Worm (Caenorhabditis elegans) whole organism, L2 larva: Measurements from ENCODE around the gene spat-1.

ENCODE experiments used
- C34F6.9 ChIP-seq: fragments of 150-350 bp; optimal IDR thresholded peaks from 2 replicates; lab custom pipeline; 2014; ENCODE audit warnings: missing biosample characterization, missing genetic modification characterization
- F13H6.1 ChIP-seq: sonication (generic microtip); optimal IDR thresholded peaks from 2 replicates; lab custom pipeline; 2016; ENCODE audit warnings: missing genetic modification characterization, missing compliant biosample characterization
- Y55F3AM.14 ChIP-seq: fragments of 200-800 bp; sonication (Bioruptor generic); optimal IDR thresholded peaks from 2 replicates; lab custom pipeline; 2018; ENCODE audit warnings: mild to moderate bottlenecking, missing genetic modification characterization, missing compliant biosample characterization
- ZK546.5 ChIP-seq: sonication (generic microtip); optimal IDR thresholded peaks from 2 replicates; lab custom pipeline; 2017; ENCODE audit warnings: missing biosample characterization, missing genetic modification characterization
- alr-1 ChIP-seq: fragments of 150-350 bp; optimal IDR thresholded peaks from 2 replicates; lab custom pipeline; 2014; ENCODE audit warnings: missing biosample characterization, missing genetic modification characterization
- ama-1 ChIP-seq: fragments of 150-350 bp; optimal IDR thresholded peaks from 2 replicates; lab custom pipeline; 2018; ENCODE audit warnings: inconsistent platforms
- ceh-16 ChIP-seq: fragments of 150-350 bp; optimal IDR thresholded peaks from 2 replicates; lab custom pipeline; 2014; ENCODE audit warnings: missing biosample characterization, missing genetic modification characterization
- crh-2 ChIP-seq: sonication (generic microtip); optimal IDR thresholded peaks from 2 replicates; lab custom pipeline; 2017; ENCODE audit warnings: missing biosample characterization, missing genetic modification characterization
- dmd-4 ChIP-seq: sonication (generic microtip); optimal IDR thresholded peaks from 2 replicates; lab custom pipeline; 2017; ENCODE audit warnings: missing biosample characterization, missing genetic modification characterization
- egl-27 ChIP-seq: sonication (generic microtip); optimal IDR thresholded peaks from 3 replicates; lab custom pipeline; 2017; ENCODE audit warnings: missing biosample characterization, missing genetic modification reagents, missing genetic modification characterization
- elt-1 ChIP-seq: fragments of 150-350 bp; optimal IDR thresholded peaks from 2 replicates; lab custom pipeline; 2014; ENCODE audit warnings: missing biosample characterization, missing genetic modification characterization
- elt-3 ChIP-seq: sonication (generic microtip); optimal IDR thresholded peaks from 2 replicates; lab custom pipeline; 2017; ENCODE audit warnings: missing biosample characterization, missing genetic modification characterization
- fos-1 ChIP-seq: fragments of 150-350 bp; optimal IDR thresholded peaks from 2 replicates; lab custom pipeline; 2014; ENCODE audit warnings: missing biosample characterization, missing genetic modification characterization
- gmeb-1 ChIP-seq: fragments of 150-350 bp; optimal IDR thresholded peaks from 2 replicates; lab custom pipeline; 2014; ENCODE audit warnings: missing biosample characterization, missing genetic modification characterization
- lin-13 ChIP-seq: fragments of 150-350 bp; optimal IDR thresholded peaks from 2 replicates; lab custom pipeline; 2014; ENCODE audit warnings: missing biosample characterization, missing genetic modification reagents, missing genetic modification characterization
- lsy-2 ChIP-seq, 2 experiments: fragments of 150-350 bp in 1 of 2; sonication (generic microtip) in 1 of 2; optimal IDR thresholded peaks; 2 replicates each; lab custom pipeline; 2014 to 2017; ENCODE audit warnings: missing biosample characterization in 2 of 2, missing genetic modification characterization in 2 of 2
- mbf-1 ChIP-seq: sonication (generic microtip); optimal IDR thresholded peaks from 2 replicates; lab custom pipeline; 2017; ENCODE audit warnings: missing biosample characterization, missing genetic modification characterization
- nhr-11 ChIP-seq: fragments of 150-350 bp; optimal IDR thresholded peaks from 2 replicates; lab custom pipeline; 2014; ENCODE audit warnings: missing biosample characterization, missing genetic modification characterization
- nhr-129 ChIP-seq: fragments of 150-350 bp; optimal IDR thresholded peaks from 2 replicates; lab custom pipeline; 2014; ENCODE audit warnings: missing biosample characterization, missing genetic modification characterization
- nhr-23 ChIP-seq: fragments of 150-350 bp; optimal IDR thresholded peaks from 2 replicates; lab custom pipeline; 2014; ENCODE audit warnings: missing biosample characterization, missing genetic modification reagents, missing genetic modification characterization
- nhr-25 ChIP-seq: fragments of 150-350 bp; sonication (generic microtip); optimal IDR thresholded peaks from 3 replicates; lab custom pipeline; 2014; ENCODE audit warnings: missing biosample characterization, missing genetic modification characterization
- nhr-77 ChIP-seq: fragments of 150-350 bp; optimal IDR thresholded peaks from 2 replicates; lab custom pipeline; 2014; ENCODE audit warnings: missing biosample characterization, missing genetic modification characterization
- peb-1 ChIP-seq: fragments of 150-350 bp; optimal IDR thresholded peaks from 2 replicates; lab custom pipeline; 2014; ENCODE audit warnings: missing biosample characterization, missing genetic modification characterization
- skn-1 ChIP-seq: sonication (generic microtip); optimal IDR thresholded peaks from 2 replicates; lab custom pipeline; 2017; ENCODE audit warnings: missing biosample characterization, missing genetic modification characterization
- sma-3 ChIP-seq: sonication (generic microtip); optimal IDR thresholded peaks from 2 replicates; lab custom pipeline; 2016; ENCODE audit warnings: missing genetic modification reagents, missing genetic modification characterization, missing compliant biosample characterization
- sma-9 ChIP-seq, 2 experiments: fragments of 150-350 bp in 1 of 2; sonication (generic microtip) in 1 of 2; optimal IDR thresholded peaks; 2 replicates each; lab custom pipeline; 2014 to 2016; ENCODE audit warnings: missing genetic modification characterization in 2 of 2, mild to moderate bottlenecking in 1 of 2, missing biosample characterization in 1 of 2, missing compliant biosample characterization in 1 of 2, missing genetic modification reagents in 1 of 2, moderate library complexity in 1 of 2
- unc-39 ChIP-seq: fragments of 150-350 bp; optimal IDR thresholded peaks from 2 replicates; lab custom pipeline; 2014; ENCODE audit warnings: missing biosample characterization, missing genetic modification characterization
- unc-55 ChIP-seq: fragments of 150-350 bp; sonication (generic microtip); optimal IDR thresholded peaks from 3 replicates; lab custom pipeline; 2014; ENCODE audit warnings: missing biosample characterization, missing genetic modification reagents, missing genetic modification characterization
- unc-62 ChIP-seq: fragments of 150-350 bp; optimal IDR thresholded peaks from 2 replicates; lab custom pipeline; 2014; ENCODE audit warnings: missing biosample characterization, missing genetic modification reagents, missing genetic modification characterization
- ztf-1 ChIP-seq: fragments of 200-800 bp; sonication (Bioruptor generic); conservative IDR thresholded peaks from 2 replicates; pipeline ENCODE4 v1.3.6; 2022; ENCODE audit warnings: missing genetic modification characterization, missing compliant biosample characterization
- ztf-11 ChIP-seq: sonication (generic microtip); optimal IDR thresholded peaks from 2 replicates; lab custom pipeline; 2017; ENCODE audit warnings: missing biosample characterization, missing genetic modification characterization
- ztf-4 ChIP-seq: fragments of 150-350 bp; optimal IDR thresholded peaks from 2 replicates; lab custom pipeline; 2014; ENCODE audit warnings: missing biosample characterization, missing genetic modification characterization

spat-1 gene

ce11 chrII:14569322-14569721 is 40.8 kb downstream of the spat-1 start:
- TF ChIP-seq unc-55 (peak; percentile 19), F13H6.1 (tag; lab: Kevin White, UChicago) (peak; percentile 28), skn-1 (tag; lab: Kevin White, UChicago) (no peak), nhr-129 (tag; lab: Kevin White, UChicago) (no peak), sma-9 (GFP tag; optimal IDR thresholded peaks at IDR 0.05; lab: Kevin White, UChicago) (peak; percentile 5), sma-9 (tag; optimal IDR thresholded peaks at IDR 0.05; lab: Kevin White, UChicago) (no peak), lsy-2 (tag; optimal IDR thresholded peaks at IDR 0.05; lab: Kevin White, UChicago) (peak in 1 of 2 experiments; percentile 34)

ce11 chrII:14570541-14571160 is 42.1 kb downstream of the spat-1 start:
- TF ChIP-seq gmeb-1 (no peak), nhr-11 (no peak), dmd-4 (no peak), ceh-16 (tag; lab: Kevin White, UChicago) (no peak), nhr-129 (tag; lab: Kevin White, UChicago) (peak; percentile 42), ztf-11 (tag; lab: Kevin White, UChicago) (no peak), C34F6.9 (no peak), F13H6.1 (tag; lab: Kevin White, UChicago) (peak; percentile 54), nhr-77 (tag; lab: Kevin White, UChicago) (no peak), elt-3 (tag; lab: Kevin White, UChicago) (no peak)

ce11 chrII:14573315-14573714 is 44.8 kb downstream of the spat-1 start, which contains the start of gene madf-5:
Gene madf-5, plus strand, starts transcription at chrII:14573615.
- TF ChIP-seq ztf-11 (tag; lab: Kevin White, UChicago) = no peak
- no peak for TF ChIP-seq lin-13 (GFP tag; lab: Kevin White, UChicago)
- no peak for TF ChIP-seq ztf-1 (GFP tag; lab: Robert Waterston, UW)
- TF ChIP-seq ZK546.5 (tag; lab: Kevin White, UChicago) = no peak
- no peak for TF ChIP-seq ama-1 (lab: Kevin White, UChicago)
- TF ChIP-seq sma-3 (GFP tag; lab: Kevin White, UChicago) = no peak
- TF ChIP-seq nhr-129 (tag; lab: Kevin White, UChicago) = no peak
- TF ChIP-seq nhr-23 (tag; lab: Kevin White, UChicago) = no peak
- no peak for TF ChIP-seq skn-1 (tag; lab: Kevin White, UChicago)
- no peak for TF ChIP-seq Y55F3AM.14 (GFP tag; lab: Kevin White, UChicago)
- no peak for TF ChIP-seq unc-62 (GFP tag; lab: Kevin White, UChicago)
- no peak for TF ChIP-seq ceh-16 (tag; lab: Kevin White, UChicago)
- no peak for TF ChIP-seq gmeb-1
- TF ChIP-seq mbf-1 = no peak
- TF ChIP-seq, all 48 proteins: peak for 0

ce11 chrII:14574790-14575189 is 46.2 kb downstream of the spat-1 start:
- TF ChIP-seq ZK546.5 (tag; lab: Kevin White, UChicago) (no peak), nhr-77 (tag; lab: Kevin White, UChicago) (no peak), unc-39 (tag; lab: Kevin White, UChicago) (no peak), nhr-25 (tag; lab: Kevin White, UChicago) (no peak), crh-2 (no peak), lsy-2 (tag; optimal IDR thresholded peaks at IDR 0.05; lab: Kevin White, UChicago) (no peak), egl-27 (no peak), ceh-16 (tag; lab: Kevin White, UChicago) (no peak), F13H6.1 (tag; lab: Kevin White, UChicago) (no peak), alr-1 (tag; lab: Kevin White, UChicago) (no peak), ztf-4 (tag; lab: Kevin White, UChicago) (no peak), mbf-1 (no peak), elt-1 (tag; lab: Kevin White, UChicago) (no peak), fos-1 (tag; lab: Kevin White, UChicago) (no peak), Y55F3AM.14 (GFP tag; lab: Kevin White, UChicago) (no peak), peb-1 (tag; lab: Kevin White, UChicago) (no peak)

- TF ChIP-seq ztf-4 (tag; lab: Kevin White, UChicago) = no peak
- TF ChIP-seq, all 48 proteins: peak for 0
These were observed 47.9 kb downstream of the spat-1 start, which contains the start of gene C01G12.13 for ce11 chrII:14576429-14576828. Gene C01G12.13, plus strand, starts transcription at chrII:14576729.
